Fruit fly (Drosophila melanogaster) whole organism, embryonic: ENCODE measurements around the gene IleRS-m.

ENCODE experiments used
- Antp ChIP-seq: fragments of 200-800 bp; sonication (Bioruptor generic); optimal IDR thresholded peaks from 3 replicates; lab custom pipeline; 2016; ENCODE audit warnings: missing biosample characterization, missing genetic modification characterization
- B-H1 ChIP-seq: fragments of 200-800 bp; sonication (Bioruptor generic); IDR thresholded peaks from 3 replicates; pipeline ENCODE4 v1.3.6; 2022; ENCODE audit warnings: missing biosample characterization, missing genetic modification characterization
- BEAF-32 ChIP-seq: fragments of 200-800 bp; sonication (Bioruptor generic); optimal IDR thresholded peaks from 3 replicates; lab custom pipeline; 2017; ENCODE audit warnings: missing biosample characterization, missing genetic modification characterization, mild to moderate bottlenecking, moderate library complexity, missing genetic modification reagents
- Bgb ChIP-seq: fragments of 200-800 bp; sonication (Bioruptor generic); IDR thresholded peaks from 2 replicates; pipeline ENCODE4 v1.3.6; 2022; ENCODE audit warnings: missing biosample characterization, missing genetic modification characterization; ENCODE audit not compliant: partially characterized antibody
- BtbVII ChIP-seq: fragments of 200-800 bp; sonication (Bioruptor generic); optimal IDR thresholded peaks from 3 replicates; lab custom pipeline; 2017; ENCODE audit warnings: missing biosample characterization, mild to moderate bottlenecking, missing genetic modification characterization
- CG10274 ChIP-seq: fragments of 200-800 bp; sonication (Bioruptor generic); optimal IDR thresholded peaks from 3 replicates; lab custom pipeline; 2017; ENCODE audit warnings: missing biosample characterization, mild to moderate bottlenecking, missing genetic modification characterization
- CG10366 ChIP-seq: fragments of 200-800 bp; sonication (Bioruptor generic); IDR thresholded peaks from 2 replicates; pipeline ENCODE4 v1.3.6; 2022; ENCODE audit warnings: missing biosample characterization, missing genetic modification characterization
- CG10565 ChIP-seq: fragments of 200-800 bp; sonication (Bioruptor generic); optimal IDR thresholded peaks from 3 replicates; lab custom pipeline; 2016; ENCODE audit warnings: missing biosample characterization, mild to moderate bottlenecking, missing genetic modification characterization
- CG11085 ChIP-seq: fragments of 200-800 bp; sonication (Bioruptor generic); IDR thresholded peaks from 2 replicates; pipeline ENCODE4 v1.3.6; 2022; ENCODE audit warnings: missing biosample characterization, missing genetic modification characterization
- CG11696 ChIP-seq: fragments of 200-800 bp; sonication (Bioruptor generic); IDR thresholded peaks from 2 replicates; pipeline ENCODE4 v1.3.6; 2022; ENCODE audit warnings: missing biosample characterization, missing genetic modification characterization
- CG15073 ChIP-seq: fragments of 200-800 bp; sonication (Bioruptor generic); optimal IDR thresholded peaks from 2 replicates; lab custom pipeline; 2016; ENCODE audit warnings: missing biosample characterization, missing genetic modification characterization
- CG17829 ChIP-seq: fragments of 200-800 bp; optimal IDR thresholded peaks from 2 replicates; lab custom pipeline; 2019; ENCODE audit warnings: missing biosample characterization, mild to moderate bottlenecking, missing genetic modification characterization, moderate library complexity
- CG18476 ChIP-seq: fragments of 200-800 bp; sonication (Bioruptor generic); optimal IDR thresholded peaks from 2 replicates; lab custom pipeline; 2016; ENCODE audit warnings: missing biosample characterization, mild to moderate bottlenecking, missing genetic modification characterization
- CG18599 ChIP-seq: fragments of 200-800 bp; sonication (Bioruptor generic); optimal IDR thresholded peaks from 3 replicates; lab custom pipeline; 2017; ENCODE audit warnings: missing biosample characterization, missing genetic modification characterization, mild to moderate bottlenecking, moderate library complexity, missing genetic modification reagents
- CG2678 ChIP-seq: fragments of 200-800 bp; sonication (Bioruptor generic); optimal IDR thresholded peaks from 3 replicates; lab custom pipeline; 2019; ENCODE audit warnings: missing biosample characterization, mild to moderate bottlenecking, missing genetic modification characterization, moderate library complexity
- CG3407 ChIP-seq: fragments of 200-800 bp; sonication (Bioruptor generic); optimal IDR thresholded peaks from 2 replicates; lab custom pipeline; 2018; ENCODE audit warnings: missing biosample characterization, mild to moderate bottlenecking, missing genetic modification characterization
- CG3726 ChIP-seq: fragments of 200-800 bp; sonication (Bioruptor generic); IDR thresholded peaks from 3 replicates; pipeline ENCODE4, ENCODE4 v1.3.6; 2022; ENCODE audit warnings: missing biosample characterization, missing genetic modification characterization
- CG3847 ChIP-seq: fragments of 200-800 bp; sonication (Bioruptor generic); IDR thresholded peaks from 2 replicates; pipeline ENCODE4 v1.3.6; 2022; ENCODE audit warnings: missing biosample characterization, missing genetic modification characterization
- CG4360 ChIP-seq: fragments of 200-800 bp; sonication (Bioruptor generic); IDR thresholded peaks from 2 replicates; pipeline ENCODE4 v1.3.6; 2022; ENCODE audit warnings: missing biosample characterization, missing genetic modification characterization
- CG6254 ChIP-seq: fragments of 200-800 bp; sonication (Bioruptor generic); optimal IDR thresholded peaks from 3 replicates; lab custom pipeline; 2017; ENCODE audit warnings: mild to moderate bottlenecking, missing biosample characterization, missing genetic modification reagents, missing genetic modification characterization
- CG8281 ChIP-seq: fragments of 200-800 bp; sonication (Bioruptor generic); optimal IDR thresholded peaks from 2 replicates; lab custom pipeline; 2018; ENCODE audit warnings: missing biosample characterization, mild to moderate bottlenecking, missing genetic modification characterization, moderate library complexity
- CG9797 ChIP-seq: fragments of 200-800 bp; sonication (Bioruptor generic); optimal IDR thresholded peaks from 3 replicates; lab custom pipeline; 2018; ENCODE audit warnings: missing biosample characterization, mild to moderate bottlenecking, missing genetic modification characterization
- Dad ChIP-seq: fragments of 200-800 bp; sonication (Bioruptor generic); optimal IDR thresholded peaks from 3 replicates; lab custom pipeline; 2016; ENCODE audit warnings: missing biosample characterization, missing genetic modification characterization
- Dfd ChIP-seq, 2 experiments: fragments of >200 bp; optimal IDR thresholded peaks; 2 replicates each; lab custom pipeline; 2017; ENCODE audit warnings: missing biosample characterization in 2 of 2, missing genetic modification characterization in 2 of 2
- Doc3 ChIP-seq: fragments of 200-800 bp; sonication (Bioruptor generic); IDR thresholded peaks from 3 replicates; pipeline ENCODE4 v1.3.6; 2022; ENCODE audit warnings: missing biosample characterization, missing genetic modification characterization; ENCODE audit not compliant: partially characterized antibody
- Fer3 ChIP-seq: fragments of 200-800 bp; sonication (Bioruptor generic); optimal IDR thresholded peaks from 2 replicates; lab custom pipeline; 2018; ENCODE audit warnings: missing biosample characterization, mild to moderate bottlenecking, missing genetic modification characterization, moderate library complexity
- HLH4C ChIP-seq: fragments of 200-800 bp; sonication (Bioruptor generic); IDR thresholded peaks from 3 replicates; pipeline ENCODE4 v1.3.6; 2022; ENCODE audit warnings: missing biosample characterization, missing genetic modification characterization; ENCODE audit not compliant: partially characterized antibody
- Hmx ChIP-seq: fragments of 200-800 bp; sonication (Bioruptor generic); optimal IDR thresholded peaks from 2 replicates; lab custom pipeline; 2016; ENCODE audit warnings: missing biosample characterization, missing genetic modification characterization
- Hsf ChIP-seq: fragments of 200-800 bp; sonication (Bioruptor generic); optimal IDR thresholded peaks from 3 replicates; lab custom pipeline; 2016; ENCODE audit warnings: missing biosample characterization, missing genetic modification characterization
- MESR4 ChIP-seq: fragments of 200-800 bp; sonication (Bioruptor generic); optimal IDR thresholded peaks from 2 replicates; lab custom pipeline; 2018; ENCODE audit warnings: missing biosample characterization, mild to moderate bottlenecking, missing genetic modification characterization, moderate library complexity
- Meics ChIP-seq: fragments of 200-800 bp; sonication (Bioruptor generic); optimal IDR thresholded peaks from 2 replicates; lab custom pipeline; 2017; ENCODE audit warnings: missing biosample characterization, mild to moderate bottlenecking, missing genetic modification characterization
- Rfx ChIP-seq: fragments of 200-800 bp; sonication (Bioruptor generic); IDR thresholded peaks from 2 replicates; pipeline ENCODE4 v1.3.6; 2022; ENCODE audit warnings: missing biosample characterization, missing genetic modification characterization
- Sry-β ChIP-seq: fragments of 200-800 bp; sonication (Bioruptor generic); optimal IDR thresholded peaks from 2 replicates; lab custom pipeline; 2018; ENCODE audit warnings: missing biosample characterization, mild to moderate bottlenecking, missing genetic modification characterization, moderate library complexity
- chif ChIP-seq, 2 experiments: fragments of 200-800 bp; sonication (Bioruptor generic); optimal IDR thresholded peaks; 3 replicates each; lab custom pipeline; 2016; ENCODE audit warnings: missing biosample characterization in 2 of 2, missing genetic modification characterization in 2 of 2
- chm ChIP-seq: fragments of 200-800 bp; sonication (Bioruptor generic); IDR thresholded peaks from 2 replicates; pipeline ENCODE4 v1.3.6; 2022; ENCODE audit warnings: missing biosample characterization, missing genetic modification characterization
- fd3F ChIP-seq: fragments of 200-800 bp; sonication (Bioruptor generic); optimal IDR thresholded peaks from 2 replicates; lab custom pipeline; 2018; ENCODE audit warnings: missing biosample characterization, mild to moderate bottlenecking, missing genetic modification characterization, moderate library complexity
- gfzf ChIP-seq: fragments of 200-800 bp; sonication (Bioruptor generic); optimal IDR thresholded peaks from 2 replicates; lab custom pipeline; 2016; ENCODE audit warnings: missing biosample characterization, mild to moderate bottlenecking, missing genetic modification characterization, moderate library complexity
- gro ChIP-seq: fragments of 200-800 bp; sonication (Bioruptor generic); optimal IDR thresholded peaks from 2 replicates; lab custom pipeline; 2016; ENCODE audit warnings: missing biosample characterization, missing genetic modification characterization
- her ChIP-seq: fragments of 200-800 bp; sonication (Bioruptor generic); optimal IDR thresholded peaks from 2 replicates; lab custom pipeline; 2016; ENCODE audit warnings: missing biosample characterization, missing genetic modification characterization
- ind ChIP-seq: fragments of 200-800 bp; sonication (Bioruptor generic); optimal IDR thresholded peaks from 3 replicates; lab custom pipeline; 2016; ENCODE audit warnings: missing biosample characterization, missing genetic modification characterization
- mld ChIP-seq: fragments of 200-800 bp; sonication (Bioruptor generic); IDR thresholded peaks from 3 replicates; pipeline ENCODE4 v1.3.6; 2022; ENCODE audit warnings: missing biosample characterization, missing genetic modification characterization; ENCODE audit not compliant: partially characterized antibody
- oc ChIP-seq: fragments of 200-800 bp; sonication (Bioruptor generic); optimal IDR thresholded peaks from 2 replicates; lab custom pipeline; 2018; ENCODE audit warnings: missing biosample characterization, mild to moderate bottlenecking, missing genetic modification characterization, moderate library complexity
- pfk ChIP-seq: fragments of 200-800 bp; sonication (Bioruptor generic); optimal IDR thresholded peaks from 2 replicates; lab custom pipeline; 2018; ENCODE audit warnings: missing biosample characterization, mild to moderate bottlenecking, missing genetic modification characterization, moderate library complexity
- sna ChIP-seq: fragments of 200-800 bp; sonication (Bioruptor generic); IDR thresholded peaks from 2 replicates; pipeline ENCODE4 v1.3.6; 2022; ENCODE audit warnings: missing biosample characterization, missing genetic modification characterization; ENCODE audit not compliant: partially characterized antibody
- stwl ChIP-seq: fragments of 200-800 bp; sonication (Bioruptor generic); optimal IDR thresholded peaks from 3 replicates; lab custom pipeline; 2018; ENCODE audit warnings: missing biosample characterization, mild to moderate bottlenecking, missing genetic modification characterization, moderate library complexity
- toy ChIP-seq: fragments of 200-800 bp; sonication (Bioruptor generic); IDR thresholded peaks from 2 replicates; pipeline ENCODE4 v1.3.6; 2022; ENCODE audit warnings: missing biosample characterization, missing genetic modification characterization
- twi ChIP-seq: fragments of 200-800 bp; optimal IDR thresholded peaks from 2 replicates; lab custom pipeline; 2019; ENCODE audit warnings: missing biosample characterization, mild to moderate bottlenecking, missing genetic modification characterization, moderate library complexity
- wor ChIP-seq: fragments of 200-800 bp; sonication (Bioruptor generic); IDR thresholded peaks from 2 replicates; pipeline ENCODE4 v1.3.6; 2022; ENCODE audit warnings: missing biosample characterization, missing genetic modification characterization
- zfh1 ChIP-seq: fragments of 200-800 bp; sonication (Bioruptor generic); IDR thresholded peaks from 3 replicates; pipeline ENCODE4 v1.3.6; 2022; ENCODE audit warnings: missing biosample characterization, missing genetic modification characterization

The IleRS-m gene

DNA sequence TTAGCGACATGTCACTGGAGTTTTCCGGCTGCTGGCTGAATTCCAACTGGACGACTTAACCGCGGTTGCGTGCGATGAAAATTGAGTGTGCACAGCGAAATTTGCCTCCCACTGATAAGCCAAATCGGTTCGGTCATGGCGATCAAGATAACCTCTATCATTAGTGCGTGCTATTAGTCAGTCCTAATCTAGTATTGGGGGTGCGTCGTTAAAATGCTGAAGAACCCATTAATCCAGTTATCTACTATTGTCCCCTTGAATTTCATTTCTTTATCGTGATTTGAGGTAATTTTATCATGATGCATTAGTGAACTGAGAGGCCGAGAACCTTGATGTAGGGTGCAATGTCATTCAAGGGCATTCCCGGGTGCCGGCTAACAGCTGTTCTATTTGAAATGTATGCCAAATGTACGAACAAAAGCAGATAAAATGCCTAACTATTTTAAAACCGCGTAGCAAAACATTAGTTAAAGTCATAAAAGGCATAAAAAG lies 28.4 kb downstream of the IleRS-m start, which contains the start of gene Pgm1 (continued):
- no peak for TF ChIP-seq gfzf (GFP tag; lab: Kevin White, UChicago)
- peak; percentile 80 for TF ChIP-seq CG17829 (tag; lab: Kevin White, UChicago)
- TF ChIP-seq MESR4 (GFP tag; lab: Kevin White, UChicago), result peak; percentile 42
- no peak for TF ChIP-seq Fer3 (tag; lab: Kevin White, UChicago)
- TF ChIP-seq Meics, result peak; percentile 84
- TF ChIP-seq CG15073 (GFP tag; lab: Kevin White, UChicago), result no peak
- peak; percentile 90 for TF ChIP-seq Hsf (GFP tag; lab: Kevin White, UChicago)
- TF ChIP-seq BtbVII (GFP tag; lab: Kevin White, UChicago), result peak; percentile 77
- peak; percentile 90 for TF ChIP-seq CG18599 (GFP tag; lab: Kevin White, UChicago)
- peak; percentile 85 for TF ChIP-seq Rfx (GFP tag; lab: Robert Waterston, UW)
- no peak for TF ChIP-seq twi (tag; lab: Kevin White, UChicago)
- peak; percentile 77 for TF ChIP-seq zfh1 (GFP tag; lab: Robert Waterston, UW)
- 0 out of 2 replicates have a peak, but pooled peaks have one; percentile 45 for TF ChIP-seq chm (GFP tag; lab: Robert Waterston, UW)
- peak; percentile 72 for TF ChIP-seq CG18476 (GFP tag; lab: Kevin White, UChicago)
- TF ChIP-seq Antp (GFP tag; lab: Kevin White, UChicago), result peak; percentile 94
- peak; percentile 94 for TF ChIP-seq gro
- peak; percentile 53 for TF ChIP-seq wor
- peak; percentile 77 for TF ChIP-seq CG10366 (GFP tag; lab: Robert Waterston, UW)
- TF ChIP-seq fd3F (GFP tag; lab: Kevin White, UChicago), result peak; percentile 59
- peak; percentile 45 for TF ChIP-seq CG6254 (GFP tag; lab: Kevin White, UChicago)
- TF ChIP-seq oc (tag; lab: Kevin White, UChicago), result no peak
- TF ChIP-seq B-H1 (GFP tag; lab: Robert Waterston, UW), result peak; percentile 66
- peak; percentile 88 to 90 for TF ChIP-seq chif (GFP tag; optimal IDR thresholded peaks at IDR 0.05; lab: Kevin White, UChicago)
- peak; percentile 94 for TF ChIP-seq her
- 0 out of 2 replicates have a peak, but pooled peaks have one; percentile 40 for TF ChIP-seq sna (GFP tag; lab: Robert Waterston, UW)
- peak; percentile 68 for TF ChIP-seq CG3726 (GFP tag; lab: Robert Waterston, UW)
- peak; percentile 100 for TF ChIP-seq CG10274 (GFP tag; lab: Kevin White, UChicago)
- TF ChIP-seq CG11085 (GFP tag; lab: Robert Waterston, UW), result peak; percentile 67
- TF ChIP-seq CG9797 (GFP tag; lab: Kevin White, UChicago), result peak; percentile 36
- peak; percentile 10 for TF ChIP-seq CG10565
- peak; percentile 56; the same call in 1 of the 2 replicates for TF ChIP-seq CG11696 (GFP tag; lab: Robert Waterston, UW)
- TF ChIP-seq CG4360 (GFP tag; lab: Robert Waterston, UW), result no peak
- no peak for TF ChIP-seq Bgb (GFP tag; lab: Robert Waterston, UW)
- TF ChIP-seq CG3847 (GFP tag; lab: Robert Waterston, UW), result peak; percentile 60
- no peak for TF ChIP-seq CG8281 (tag; lab: Kevin White, UChicago)
- peak; percentile 88 for TF ChIP-seq CG2678 (tag; lab: Kevin White, UChicago)
- TF ChIP-seq Dad (GFP tag; lab: Kevin White, UChicago), result peak; percentile 81
- peak; percentile 70 for TF ChIP-seq Hmx (GFP tag; lab: Kevin White, UChicago)
- TF ChIP-seq BEAF-32 (GFP tag; lab: Kevin White, UChicago), result no peak
- no peak for TF ChIP-seq Dfd (GFP tag; optimal IDR thresholded peaks at IDR 0.05; lab: Kevin White, UChicago)
- TF ChIP-seq HLH4C, result 0 out of 3 replicates have a peak, but pooled peaks have one; percentile 6
- TF ChIP-seq CG3407 (GFP tag; lab: Kevin White, UChicago), result peak; percentile 64
- TF ChIP-seq ind, result peak; percentile 90
- no peak for TF ChIP-seq Doc3 (GFP tag; lab: Robert Waterston, UW)
- 0 out of 2 replicates have a peak, but pooled peaks have one; percentile 36 for TF ChIP-seq toy (GFP tag; lab: Robert Waterston, UW)
- peak; percentile 15 for TF ChIP-seq stwl (tag; lab: Kevin White, UChicago)
- no peak for TF ChIP-seq mld
- TF ChIP-seq pfk, result no peak
- TF ChIP-seq Sry-β (GFP tag; lab: Kevin White, UChicago), result no peak
